Worm (Caenorhabditis elegans) whole organism, mixed stage, embryonic: ENCODE results near the gene exc-5.

Source experiments
- blmp-1 ChIP-seq: fragments of 150-350 bp; optimal IDR thresholded peaks from 2 replicates; lab custom pipeline; 2014; ENCODE audit warnings: missing biosample characterization, missing genetic modification characterization
- ceh-39 ChIP-seq: fragments of 150-350 bp; optimal IDR thresholded peaks from 2 replicates; lab custom pipeline; 2014; ENCODE audit warnings: missing biosample characterization, missing genetic modification characterization
- ceh-43 ChIP-seq: fragments of 200-800 bp; sonication (Bioruptor generic); optimal IDR thresholded peaks from 2 replicates; lab custom pipeline; 2018; ENCODE audit warnings: mild to moderate bottlenecking, missing genetic modification characterization, moderate library complexity, missing compliant biosample characterization
- ceh-83 ChIP-seq: fragments of 200-800 bp; sonication (Bioruptor generic); optimal IDR thresholded peaks from 2 replicates; lab custom pipeline; 2018; ENCODE audit warnings: mild to moderate bottlenecking, missing genetic modification characterization, missing compliant biosample characterization
- ces-1 ChIP-seq: fragments of 150-350 bp; optimal IDR thresholded peaks from 2 replicates; lab custom pipeline; 2014; ENCODE audit warnings: missing biosample characterization, missing genetic modification reagents, missing genetic modification characterization
- cnd-1 ChIP-seq: fragments of 200-800 bp; sonication (Bioruptor generic); optimal IDR thresholded peaks from 2 replicates; lab custom pipeline; 2018; ENCODE audit warnings: mild to moderate bottlenecking, missing genetic modification characterization, missing compliant biosample characterization
- drap-1 ChIP-seq: fragments of 200-800 bp; sonication (Bioruptor generic); optimal IDR thresholded peaks from 3 replicates; lab custom pipeline; 2018; ENCODE audit warnings: mild to moderate bottlenecking, missing genetic modification characterization, missing compliant biosample characterization
- elt-1 ChIP-seq: sonication (generic microtip); optimal IDR thresholded peaks from 2 replicates; lab custom pipeline; 2017; ENCODE audit warnings: missing genetic modification characterization, mild to moderate bottlenecking, missing compliant biosample characterization, antibody characterized with exemption, moderate library complexity, borderline replicate concordance; ENCODE audit not compliant: insufficient read depth
- elt-3 ChIP-seq: fragments of 150-350 bp; optimal IDR thresholded peaks from 2 replicates; lab custom pipeline; 2014; ENCODE audit warnings: missing biosample characterization, missing genetic modification characterization
- flh-1 ChIP-seq: fragments of 200-800 bp; sonication (Bioruptor generic); optimal IDR thresholded peaks from 2 replicates; lab custom pipeline; 2018; ENCODE audit warnings: mild to moderate bottlenecking, missing genetic modification characterization, moderate library complexity, missing compliant biosample characterization
- ham-2 ChIP-seq: fragments of 200-800 bp; sonication (Bioruptor generic); optimal IDR thresholded peaks from 2 replicates; lab custom pipeline; 2018; ENCODE audit warnings: mild to moderate bottlenecking, missing genetic modification characterization, missing compliant biosample characterization
- hlh-1 ChIP-seq: fragments of 150-350 bp; optimal IDR thresholded peaks from 2 replicates; lab custom pipeline; 2014; ENCODE audit warnings: missing biosample characterization, missing genetic modification reagents, missing genetic modification characterization
- lin-13 ChIP-seq: fragments of 150-350 bp; optimal IDR thresholded peaks from 2 replicates; lab custom pipeline; 2014; ENCODE audit warnings: missing biosample characterization, missing genetic modification characterization
- lin-32 ChIP-seq: fragments of 200-800 bp; sonication (Bioruptor generic); optimal IDR thresholded peaks from 2 replicates; lab custom pipeline; 2018; ENCODE audit warnings: mild to moderate bottlenecking, missing genetic modification characterization, missing compliant biosample characterization
- mep-1 ChIP-seq: fragments of 150-350 bp; optimal IDR thresholded peaks from 2 replicates; lab custom pipeline; 2017; ENCODE audit warnings: missing biosample characterization, missing genetic modification reagents, missing genetic modification characterization, inconsistent platforms
- mls-2 ChIP-seq: sonication (generic microtip); optimal IDR thresholded peaks from 2 replicates; lab custom pipeline; 2016; ENCODE audit warnings: mild to moderate bottlenecking, missing genetic modification characterization, moderate library complexity, missing compliant biosample characterization
- nhr-12 ChIP-seq: fragments of 150-350 bp; optimal IDR thresholded peaks from 2 replicates; lab custom pipeline; 2014; ENCODE audit warnings: missing biosample characterization, missing genetic modification characterization
- nhr-2 ChIP-seq: fragments of 150-350 bp; optimal IDR thresholded peaks from 2 replicates; lab custom pipeline; 2014; ENCODE audit warnings: missing biosample characterization, missing genetic modification characterization
- nhr-237 ChIP-seq: fragments of 150-350 bp; optimal IDR thresholded peaks from 2 replicates; lab custom pipeline; 2014; ENCODE audit warnings: missing biosample characterization, missing genetic modification characterization
- nhr-76 ChIP-seq: sonication (generic microtip); optimal IDR thresholded peaks from 2 replicates; lab custom pipeline; 2017; ENCODE audit warnings: missing biosample characterization, missing genetic modification characterization
- pha-4 ChIP-seq: fragments of 150-350 bp; optimal IDR thresholded peaks from 2 replicates; lab custom pipeline; 2018; ENCODE audit warnings: missing biosample characterization, missing genetic modification reagents, missing genetic modification characterization
- sem-2 ChIP-seq: fragments of 200-800 bp; sonication (Bioruptor generic); optimal IDR thresholded peaks from 2 replicates; lab custom pipeline; 2018; ENCODE audit warnings: mild to moderate bottlenecking, missing genetic modification characterization, missing compliant biosample characterization
- sptf-1 ChIP-seq: sonication (generic microtip); optimal IDR thresholded peaks from 2 replicates; lab custom pipeline; 2017; ENCODE audit warnings: mild to moderate bottlenecking, missing genetic modification characterization, moderate library complexity, missing compliant biosample characterization
- unc-120 ChIP-seq: sonication (generic microtip); optimal IDR thresholded peaks from 2 replicates; lab custom pipeline; 2017; ENCODE audit warnings: missing genetic modification characterization, missing compliant biosample characterization; ENCODE audit not compliant: poor library complexity, severe bottlenecking
- unc-39 ChIP-seq: fragments of 150-350 bp; optimal IDR thresholded peaks from 2 replicates; lab custom pipeline; 2014; ENCODE audit warnings: missing biosample characterization, missing genetic modification characterization
- unc-62 ChIP-seq: fragments of 150-350 bp; optimal IDR thresholded peaks from 2 replicates; lab custom pipeline; 2014; ENCODE audit warnings: missing biosample characterization, missing genetic modification reagents, missing genetic modification characterization
- zip-8 ChIP-seq: fragments of 150-350 bp; optimal IDR thresholded peaks from 2 replicates; lab custom pipeline; 2014; ENCODE audit warnings: missing biosample characterization, missing genetic modification characterization
- ztf-11 ChIP-seq: fragments of 150-350 bp; optimal IDR thresholded peaks from 2 replicates; lab custom pipeline; 2014; ENCODE audit warnings: missing biosample characterization, missing genetic modification characterization

The exc-5 gene

ce11 chrIV:8813614-8814013 lies at the start of gene exc-5:
Gene exc-5, minus strand, starts transcription at chrIV:8813670.
- TF ChIP-seq ces-1 (GFP tag; lab: Kevin White, UChicago) (no peak), hlh-1 (tag; lab: Kevin White, UChicago) (peak; percentile 87), unc-62 (peak; percentile 11), unc-120 (tag; lab: Kevin White, UChicago) (peak; percentile 59)

- TF ChIP-seq pha-4 (tag; lab: Kevin White, UChicago) (no peak), sptf-1 (tag; lab: Kevin White, UChicago) (no peak), unc-120 (tag; lab: Kevin White, UChicago) (no peak), flh-1 (GFP tag; lab: Kevin White, UChicago) (no peak), sem-2 (GFP tag; lab: Kevin White, UChicago) (no peak), drap-1 (GFP tag; lab: Kevin White, UChicago) (no peak), ztf-11 (tag; lab: Kevin White, UChicago) (no peak), mls-2 (tag; lab: Kevin White, UChicago) (no peak), nhr-237 (tag; lab: Kevin White, UChicago) (no peak), zip-8 (tag; lab: Kevin White, UChicago) (no peak), hlh-1 (tag; lab: Kevin White, UChicago) (no peak), elt-3 (tag; lab: Kevin White, UChicago) (no peak), nhr-76 (tag; lab: Kevin White, UChicago) (no peak)
Measured at ce11 chrIV:8855963-8856362, 42.5 kb upstream of the exc-5 start, which contains the start of gene T11B7.5. Gene T11B7.5, minus strand, starts transcription at chrIV:8856063.

ce11 chrIV:8853301-8853700 lies 39.8 kb upstream of the exc-5 start:
- TF ChIP-seq sptf-1 (tag; lab: Kevin White, UChicago) = no peak
- TF ChIP-seq ham-2 (GFP tag; lab: Kevin White, UChicago) = peak; percentile 66

ce11 chrIV:8852194-8852593 lies 38.7 kb upstream of the exc-5 start, which contains the start of gene alp-1:
Gene alp-1, plus strand, starts transcription at chrIV:8852494.
- TF ChIP-seq ceh-39 (tag; lab: Kevin White, UChicago) (no peak), cnd-1 (tag; lab: Kevin White, UChicago) (no peak), unc-39 (tag; lab: Kevin White, UChicago) (no peak), ceh-83 (GFP tag; lab: Kevin White, UChicago) (no peak), ceh-43 (GFP tag; lab: Kevin White, UChicago) (no peak), elt-1 (tag; lab: Kevin White, UChicago) (no peak), drap-1 (GFP tag; lab: Kevin White, UChicago) (no peak), mls-2 (tag; lab: Kevin White, UChicago) (no peak), elt-3 (tag; lab: Kevin White, UChicago) (no peak), ztf-11 (tag; lab: Kevin White, UChicago) (no peak), sptf-1 (tag; lab: Kevin White, UChicago) (no peak)

ce11 chrIV:8850807-8851206 lies 37.3 kb upstream of the exc-5 start:
- TF ChIP-seq mep-1 = no peak
- no peak for TF ChIP-seq ceh-43 (GFP tag; lab: Kevin White, UChicago)
- peak; percentile 53 for TF ChIP-seq unc-120 (tag; lab: Kevin White, UChicago)
- no peak for TF ChIP-seq unc-39 (tag; lab: Kevin White, UChicago)
- TF ChIP-seq lin-13 = no peak
- no peak for TF ChIP-seq ces-1 (GFP tag; lab: Kevin White, UChicago)

ce11 chrIV:8848983-8849382 lies 35.5 kb upstream of the exc-5 start:
- TF ChIP-seq nhr-2 (tag; lab: Kevin White, UChicago) (no peak), ces-1 (GFP tag; lab: Kevin White, UChicago) (no peak), nhr-12 (tag; lab: Kevin White, UChicago) (no peak), ceh-39 (tag; lab: Kevin White, UChicago) (no peak), elt-1 (tag; lab: Kevin White, UChicago) (no peak), elt-3 (tag; lab: Kevin White, UChicago) (no peak), lin-32 (GFP tag; lab: Kevin White, UChicago) (no peak), nhr-76 (tag; lab: Kevin White, UChicago) (no peak), nhr-237 (tag; lab: Kevin White, UChicago) (no peak), drap-1 (GFP tag; lab: Kevin White, UChicago) (no peak), zip-8 (tag; lab: Kevin White, UChicago) (no peak), blmp-1 (no peak), unc-39 (tag; lab: Kevin White, UChicago) (no peak)
